Fruit fly (Drosophila melanogaster): Measurements from ENCODE around the gene CG14262.

Gene CG14262

dm6 chr3R:27222013-27222673, 43.1 kb downstream of the CG14262 start:
- TF ChIP-seq grn (GFP tag; optimal IDR thresholded peaks at IDR 0.05) (peak; percentile 84), Blimp-1 (GFP tag; optimal IDR thresholded peaks at IDR 0.05) (peak; percentile 7), slp2 (GFP tag; optimal IDR thresholded peaks at IDR 0.05) (no peak)

- peak; percentile 69 for TF ChIP-seq grn (GFP tag; optimal IDR thresholded peaks at IDR 0.05)
- TF ChIP-seq cg (GFP tag; optimal IDR thresholded peaks at IDR 0.05): peak; percentile 36
- 0 out of 3 replicates have a peak, but pooled peaks have one; percentile 8 for TF ChIP-seq CG11456 (GFP tag; IDR thresholded peaks at IDR 0.05)
- TF ChIP-seq CG31388 (GFP tag; optimal IDR thresholded peaks at IDR 0.05): no peak
- TF ChIP-seq Sox100B (GFP tag; optimal IDR thresholded peaks at IDR 0.05): no peak
- TF ChIP-seq Ets65A (GFP tag): peak; percentile 52
- TF ChIP-seq sens (GFP tag): peak; percentile 27
- no peak for TF ChIP-seq CG5245 (GFP tag; optimal IDR thresholded peaks at IDR 0.05)
- TF ChIP-seq pros (GFP tag; optimal IDR thresholded peaks at IDR 0.05): no peak
- TF ChIP-seq CG18476 (GFP tag; optimal IDR thresholded peaks at IDR 0.05): no peak
- peak; percentile 35 for TF ChIP-seq D19A (tag; optimal IDR thresholded peaks at IDR 0.05)
- no peak for TF ChIP-seq salm (tag; optimal IDR thresholded peaks at IDR 0.05)
- TF ChIP-seq Spps (tag; optimal IDR thresholded peaks at IDR 0.05): no peak
- 0 out of 3 replicates have a peak, but pooled peaks have one; percentile 23 for TF ChIP-seq CG2199 (GFP tag; IDR thresholded peaks at IDR 0.05)
- TF ChIP-seq ash1 (GFP tag; optimal IDR thresholded peaks at IDR 0.05): no peak
- no peak for TF ChIP-seq nom (GFP tag; optimal IDR thresholded peaks at IDR 0.05)
- no peak for TF ChIP-seq CG10267 (tag; optimal IDR thresholded peaks at IDR 0.05)
- no peak for TF ChIP-seq CG7963 (GFP tag; IDR thresholded peaks at IDR 0.05; ENCODE audit: partially characterized antibody)
- no peak for TF ChIP-seq CG13296 (GFP tag; optimal IDR thresholded peaks at IDR 0.05)
- TF ChIP-seq jigr1 (GFP tag; IDR thresholded peaks at IDR 0.05): no peak
- no peak for TF ChIP-seq ro (GFP tag; IDR thresholded peaks at IDR 0.05)
- peak in 1 of 3 experiments; percentile 85 for TF ChIP-seq Stat92E (GFP tag; optimal IDR thresholded peaks at IDR 0.05)
These were observed 44.3 kb downstream of the CG14262 start for dm6 chr3R:27220829-27221463.

- TF ChIP-seq Deaf1 (tag; optimal IDR thresholded peaks at IDR 0.05) (no peak), abd-A (tag; optimal IDR thresholded peaks at IDR 0.05) (no peak), HLH4C (GFP tag; IDR thresholded peaks at IDR 0.05; ENCODE audit: partially characterized antibody) (no peak), CG10147 (GFP tag; optimal IDR thresholded peaks at IDR 0.05) (no peak), CG17829 (tag; optimal IDR thresholded peaks at IDR 0.05) (no peak), ab (GFP tag; optimal IDR thresholded peaks at IDR 0.05) (no peak), HLHmδ (GFP tag; optimal IDR thresholded peaks at IDR 0.05) (no peak), pnt (GFP tag; optimal IDR thresholded peaks at IDR 0.05) (no peak), CG14710 (tag; optimal IDR thresholded peaks at IDR 0.05) (no peak), CG8478 (optimal IDR thresholded peaks at IDR 0.05) (no peak), CG17385 (GFP tag; optimal IDR thresholded peaks at IDR 0.05) (peak; percentile 30), Trl (optimal IDR thresholded peaks at IDR 0.05) (no peak), Trl (GFP tag; optimal IDR thresholded peaks at IDR 0.05) (no peak), CG15269 (tag; optimal IDR thresholded peaks at IDR 0.05) (peak; percentile 52), sna (GFP tag; IDR thresholded peaks at IDR 0.05; ENCODE audit: partially characterized antibody) (no peak), CHES-1-like (GFP tag; optimal IDR thresholded peaks at IDR 0.05) (no peak), cg (GFP tag; optimal IDR thresholded peaks at IDR 0.05) (peak; percentile 39), CG16815 (GFP tag; optimal IDR thresholded peaks at IDR 0.05) (no peak), nau (GFP tag; optimal IDR thresholded peaks at IDR 0.05) (no peak), Lim3 (GFP tag; IDR thresholded peaks at IDR 0.05) (no peak), kni (GFP tag; optimal IDR thresholded peaks at IDR 0.05) (peak; percentile 46), CG3726 (GFP tag; IDR thresholded peaks at IDR 0.05) (no peak), CG13894 (tag; optimal IDR thresholded peaks at IDR 0.05) (peak; percentile 50), odd (GFP tag; optimal IDR thresholded peaks at IDR 0.05) (no peak)
These were observed 46.4 kb downstream of the CG14262 start for dm6 chr3R:27218814-27219213.
